Worm (Caenorhabditis elegans) whole organism, young adult: ENCODE measurements around the gene F57C7.4.

Experiments used
- C06A6.2 ChIP-seq: fragments of 200-800 bp; sonication (Bioruptor generic); conservative IDR thresholded peaks from 2 replicates; pipeline ENCODE4 v1.3.6; 2022; ENCODE audit warnings: missing genetic modification characterization, missing compliant biosample characterization
- F23B12.7 ChIP-seq: sonication (generic microtip); optimal IDR thresholded peaks from 2 replicates; lab custom pipeline; 2017; ENCODE audit warnings: missing genetic modification characterization, mild to moderate bottlenecking, missing compliant biosample characterization, antibody characterized with exemption, moderate library complexity; ENCODE audit not compliant: insufficient read depth
- F33H1.4 ChIP-seq: fragments of 200-800 bp; sonication (Bioruptor generic); IDR thresholded peaks from 2 replicates; pipeline ENCODE4 v1.3.6; 2022; ENCODE audit warnings: missing genetic modification reagents, missing genetic modification characterization, missing compliant biosample characterization
- F39B2.1 ChIP-seq: fragments of 200-800 bp; sonication (Bioruptor generic); IDR thresholded peaks from 2 replicates; pipeline ENCODE4 v1.3.6; 2022; ENCODE audit warnings: missing genetic modification reagents, missing genetic modification characterization, missing compliant biosample characterization
- K12H6.12 ChIP-seq: fragments of 200-800 bp; sonication (Bioruptor generic); optimal IDR thresholded peaks from 2 replicates; lab custom pipeline; 2018; ENCODE audit warnings: mild to moderate bottlenecking, missing genetic modification characterization, missing compliant biosample characterization
- T26A5.8 ChIP-seq: sonication (generic microtip); optimal IDR thresholded peaks from 2 replicates; lab custom pipeline; 2016; ENCODE audit warnings: missing genetic modification characterization, missing compliant biosample characterization
- Y56A3A.18 ChIP-seq: fragments of 200-800 bp; sonication (Bioruptor generic); IDR thresholded peaks from 2 replicates; pipeline ENCODE4 v1.3.6; 2022; ENCODE audit warnings: missing genetic modification reagents, missing genetic modification characterization, missing compliant biosample characterization
- ZK185.1 ChIP-seq: sonication (generic microtip); optimal IDR thresholded peaks from 2 replicates; lab custom pipeline; 2016; ENCODE audit warnings: mild to moderate bottlenecking, missing genetic modification characterization, missing compliant biosample characterization; ENCODE audit not compliant: poor library complexity, severe bottlenecking
- attf-6 ChIP-seq: fragments of 200-800 bp; sonication (Bioruptor generic); IDR thresholded peaks from 2 replicates; pipeline ENCODE4 v1.3.6; 2022; ENCODE audit warnings: missing genetic modification reagents, missing genetic modification characterization, missing compliant biosample characterization
- ceh-27 ChIP-seq: fragments of 200-800 bp; sonication (Bioruptor generic); optimal IDR thresholded peaks from 2 replicates; lab custom pipeline; 2018; ENCODE audit warnings: mild to moderate bottlenecking, missing genetic modification characterization, moderate library complexity, missing compliant biosample characterization
- chd-7 ChIP-seq: sonication (generic microtip); optimal IDR thresholded peaks from 2 replicates; lab custom pipeline; 2016; ENCODE audit warnings: mild to moderate bottlenecking, missing genetic modification characterization, moderate library complexity, missing compliant biosample characterization
- ekl-4 ChIP-seq: fragments of 200-800 bp; sonication (Bioruptor generic); IDR thresholded peaks from 2 replicates; pipeline ENCODE4 v1.3.6; 2022; ENCODE audit warnings: missing genetic modification reagents, missing genetic modification characterization, missing compliant biosample characterization
- hmg-20 ChIP-seq: fragments of 200-800 bp; sonication (Bioruptor generic); IDR thresholded peaks from 2 replicates; pipeline ENCODE4 v1.3.6; 2022; ENCODE audit warnings: missing genetic modification reagents, missing genetic modification characterization, missing compliant biosample characterization
- lag-1 ChIP-seq: fragments of 200-800 bp; sonication (Bioruptor generic); IDR thresholded peaks from 2 replicates; pipeline ENCODE4 v1.3.6; 2022; ENCODE audit warnings: missing genetic modification reagents, missing genetic modification characterization, missing compliant biosample characterization
- let-526 ChIP-seq: fragments of 200-800 bp; sonication (Bioruptor generic); IDR thresholded peaks from 2 replicates; pipeline ENCODE4 v1.3.6; 2022; ENCODE audit warnings: missing genetic modification reagents, missing genetic modification characterization, missing compliant biosample characterization
- lir-1 ChIP-seq: fragments of 200-800 bp; sonication (Bioruptor generic); conservative IDR thresholded peaks from 2 replicates; pipeline ENCODE4 v1.3.6; 2022; ENCODE audit warnings: missing genetic modification reagents, missing genetic modification characterization, missing compliant biosample characterization
- madf-10 ChIP-seq: sonication (generic microtip); optimal IDR thresholded peaks from 2 replicates; lab custom pipeline; 2016; ENCODE audit warnings: mild to moderate bottlenecking, missing genetic modification characterization, missing compliant biosample characterization
- madf-8 ChIP-seq: fragments of 200-800 bp; sonication (Bioruptor generic); conservative IDR thresholded peaks from 2 replicates; pipeline ENCODE4 v1.3.6; 2022; ENCODE audit warnings: missing genetic modification reagents, missing genetic modification characterization, missing compliant biosample characterization
- mcd-1 ChIP-seq: fragments of 200-800 bp; sonication (Bioruptor generic); IDR thresholded peaks from 2 replicates; pipeline ENCODE4 v1.3.6; 2022; ENCODE audit warnings: missing genetic modification reagents, missing genetic modification characterization, missing compliant biosample characterization
- mxl-1 ChIP-seq: sonication (generic microtip); optimal IDR thresholded peaks from 2 replicates; lab custom pipeline; 2016; ENCODE audit warnings: missing genetic modification characterization, missing compliant biosample characterization
- nfya-2 ChIP-seq: fragments of 200-800 bp; sonication (Bioruptor generic); IDR thresholded peaks from 2 replicates; pipeline ENCODE4 v1.3.6; 2022; ENCODE audit warnings: missing genetic modification reagents, missing genetic modification characterization, missing compliant biosample characterization
- nhr-179 ChIP-seq: sonication (generic microtip); optimal IDR thresholded peaks from 2 replicates; lab custom pipeline; 2016; ENCODE audit warnings: mild to moderate bottlenecking, missing genetic modification characterization, missing compliant biosample characterization
- repo-1 ChIP-seq: sonication (generic microtip); optimal IDR thresholded peaks from 2 replicates; lab custom pipeline; 2017; ENCODE audit warnings: mild to moderate bottlenecking, missing genetic modification characterization, missing compliant biosample characterization
- rpc-1 ChIP-seq, 2 experiments: fragments of 150-350 bp in 1 of 2; sonication (generic microtip) in 1 of 2; optimal IDR thresholded peaks; 2 replicates each; lab custom pipeline; 2014 to 2018; ENCODE audit warnings: missing biosample characterization in 1 of 2, missing genetic modification characterization in 1 of 2, missing genetic modification reagents in 1 of 2, missing genotype in 1 of 2
- sdz-38 ChIP-seq: sonication (generic microtip); optimal IDR thresholded peaks from 2 replicates; lab custom pipeline; 2016; ENCODE audit warnings: missing genotype, missing genetic modification characterization, missing compliant biosample characterization
- sea-2 ChIP-seq: fragments of 200-800 bp; sonication (Bioruptor generic); IDR thresholded peaks from 2 replicates; pipeline ENCODE4 v1.3.6; 2022; ENCODE audit warnings: missing genetic modification characterization, missing compliant biosample characterization
- snpc-1.1 ChIP-seq: sonication (generic microtip); optimal IDR thresholded peaks from 2 replicates; lab custom pipeline; 2017; ENCODE audit warnings: missing genetic modification characterization, mild to moderate bottlenecking, missing compliant biosample characterization, antibody characterized with exemption, moderate library complexity, missing genotype, missing genetic modification reagents; ENCODE audit not compliant: insufficient read depth
- sptf-2 ChIP-seq: fragments of 200-800 bp; sonication (Bioruptor generic); optimal IDR thresholded peaks from 2 replicates; lab custom pipeline; 2018; ENCODE audit warnings: mild to moderate bottlenecking, missing genetic modification characterization, missing compliant biosample characterization
- zfh-2 ChIP-seq: fragments of 200-800 bp; sonication (Bioruptor generic); conservative IDR thresholded peaks from 2 replicates; pipeline ENCODE4 v1.3.6; 2022; ENCODE audit warnings: missing genetic modification reagents, missing genetic modification characterization, missing compliant biosample characterization
- ztf-28 ChIP-seq: fragments of 200-800 bp; sonication (Bioruptor generic); IDR thresholded peaks from 2 replicates; pipeline ENCODE4 v1.3.6; 2022; ENCODE audit warnings: missing genetic modification reagents, missing genetic modification characterization, missing compliant biosample characterization
- ztf-6 ChIP-seq: fragments of 200-800 bp; sonication (Bioruptor generic); IDR thresholded peaks from 2 replicates; pipeline ENCODE4 v1.3.6; 2022; ENCODE audit warnings: missing genetic modification reagents, missing genetic modification characterization, missing compliant biosample characterization

The F57C7.4 gene

DNA sequence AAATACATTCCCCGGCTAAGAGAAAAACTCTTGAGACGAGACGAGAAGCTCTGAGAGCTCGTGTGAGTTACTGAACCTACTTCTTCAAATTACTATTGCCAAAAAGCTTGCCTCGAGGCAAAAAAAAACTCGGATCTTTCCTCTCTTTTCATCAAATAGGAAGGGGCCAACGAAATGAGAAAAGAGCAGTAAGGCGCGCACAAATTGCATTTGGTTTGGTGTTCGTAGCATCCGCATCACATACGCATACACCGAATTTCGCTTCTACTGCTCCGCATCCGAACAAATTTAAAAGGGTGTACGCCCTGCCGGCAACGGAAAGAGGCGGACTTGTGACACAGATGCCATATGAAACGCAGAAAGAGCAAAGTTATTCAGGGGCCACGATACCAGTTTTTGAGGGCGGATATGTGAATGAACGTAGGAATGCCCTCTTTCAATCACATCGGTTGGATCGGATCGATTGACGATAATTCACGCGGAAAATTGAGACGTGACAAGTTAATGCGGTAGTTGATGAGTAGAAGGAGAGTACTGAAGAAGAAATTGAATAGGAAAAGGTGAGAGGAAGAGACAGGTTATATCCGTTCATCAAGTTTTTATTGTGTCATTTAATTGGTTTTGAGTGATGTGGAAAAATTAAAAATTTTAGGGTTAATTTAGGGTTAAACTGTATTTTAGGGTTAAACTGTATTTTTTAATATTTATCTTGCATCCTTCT is 5.5 kb upstream of the F57C7.4 start:
- TF ChIP-seq chd-7 (tag; lab: Kevin White, UChicago) (no peak), F39B2.1 (GFP tag; lab: Robert Waterston, UW) (no peak), mxl-1 (tag; lab: Kevin White, UChicago) (no peak), nfya-2 (GFP tag; lab: Robert Waterston, UW) (no peak), hmg-20 (no peak), lag-1 (GFP tag; lab: Robert Waterston, UW) (no peak), snpc-1.1 (tag; lab: Kevin White, UChicago) (no peak), C06A6.2 (GFP tag; lab: Robert Waterston, UW) (no peak), T26A5.8 (tag; lab: Kevin White, UChicago) (no peak), K12H6.12 (tag; lab: Kevin White, UChicago) (no peak), repo-1 (no peak), ztf-28 (GFP tag; lab: Robert Waterston, UW) (no peak)

DNA sequence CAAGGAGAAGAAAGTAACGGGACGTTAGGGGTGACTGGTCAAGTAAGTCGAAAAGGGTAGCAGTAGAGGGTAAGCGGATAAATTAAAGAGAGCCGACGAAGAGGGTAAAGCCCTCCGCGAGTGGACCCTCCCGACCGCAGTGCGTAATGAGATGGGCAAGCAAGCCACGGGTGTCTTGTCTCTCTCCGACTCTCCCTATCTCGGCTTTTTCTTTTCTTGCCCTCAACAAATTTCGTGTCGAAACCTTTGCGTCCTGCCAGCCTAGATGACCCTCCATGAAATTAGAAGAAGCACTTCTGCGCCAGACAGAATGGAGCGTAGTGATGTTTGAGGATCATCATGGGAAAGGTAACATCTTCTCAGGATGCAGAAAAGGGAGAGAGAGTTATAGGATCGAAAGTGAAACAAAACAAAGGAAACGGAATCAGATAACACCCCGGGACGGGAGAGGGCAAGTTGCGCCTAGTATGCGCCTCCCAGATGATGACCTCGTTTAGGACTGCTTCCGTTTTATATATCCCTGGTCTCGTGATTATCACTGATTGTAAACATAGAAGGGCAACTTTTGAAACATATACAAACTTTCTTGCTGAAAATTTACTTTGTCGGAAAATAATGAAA is 4.5 kb upstream of the F57C7.4 start:
- TF ChIP-seq zfh-2 (GFP tag; lab: Robert Waterston, UW) = peak; percentile 80
- no peak for TF ChIP-seq F39B2.1 (GFP tag; lab: Robert Waterston, UW)
- 0 out of 2 replicates have a peak, but pooled peaks have one; percentile 19 for TF ChIP-seq ekl-4
- TF ChIP-seq Y56A3A.18 (GFP tag; lab: Robert Waterston, UW) = 0 out of 2 replicates have a peak, but pooled peaks have one; percentile 21

DNA sequence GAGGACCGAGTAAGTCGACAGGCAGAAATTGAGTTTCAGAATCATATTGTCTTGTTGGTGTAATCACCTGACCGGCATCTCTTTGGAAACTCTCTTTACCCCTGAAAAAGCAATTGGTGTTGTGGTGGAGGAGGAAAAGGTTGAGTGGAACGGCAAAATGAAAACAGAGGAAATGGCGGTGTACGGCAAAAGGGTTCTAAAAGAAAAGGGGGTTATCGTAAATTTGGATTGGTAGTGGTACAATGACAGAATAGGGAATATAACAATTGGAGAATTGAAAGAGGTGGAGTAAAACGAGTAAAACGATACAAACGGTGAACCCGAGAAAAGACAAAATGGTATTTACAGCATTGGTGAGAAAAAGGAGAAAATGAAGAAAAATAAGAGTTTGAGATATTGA is 3.9 kb upstream of the F57C7.4 start, which contains the start of gene sdn-1:
Gene sdn-1 (minus strand): TSS at position 101 of the 400 bp plus-strand sequence.
- TF ChIP-seq rpc-1 (optimal IDR thresholded peaks at IDR 0.05; lab: Kevin White, UChicago) (no peak), rpc-1 (tag; optimal IDR thresholded peaks at IDR 0.05; lab: Kevin White, UChicago) (no peak), let-526 (no peak), lir-1 (no peak), madf-8 (GFP tag; lab: Robert Waterston, UW) (no peak), ztf-6 (no peak), attf-6 (GFP tag; lab: Robert Waterston, UW) (no peak), madf-10 (tag; lab: Kevin White, UChicago) (no peak), ZK185.1 (tag; lab: Kevin White, UChicago) (no peak), sdz-38 (tag; lab: Kevin White, UChicago) (no peak)

DNA sequence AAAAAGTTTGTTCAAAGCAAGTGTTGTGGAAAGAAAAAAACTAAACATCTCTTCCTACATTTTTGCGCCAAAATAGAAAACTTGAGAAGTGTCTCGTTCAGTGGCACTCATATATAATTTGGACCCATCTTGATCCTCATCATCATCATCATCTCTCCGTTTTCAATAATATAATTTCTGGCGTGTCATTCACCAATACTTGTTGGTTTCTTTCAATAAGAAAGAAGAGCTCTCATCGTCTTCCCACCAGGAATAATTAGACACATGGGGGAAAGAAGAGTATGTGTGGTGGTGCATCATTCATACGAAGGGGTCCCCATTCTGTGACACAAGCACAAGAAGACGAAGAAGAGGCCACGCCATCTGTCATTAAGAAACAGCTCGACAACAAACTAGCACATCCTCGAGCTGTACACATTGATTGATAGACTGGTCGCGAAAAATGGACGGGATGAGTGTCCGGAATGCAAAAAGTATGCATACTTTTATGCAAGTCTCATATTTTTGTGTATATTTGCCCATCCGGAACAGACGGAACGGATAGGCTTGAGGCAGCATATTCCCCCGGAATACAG is 1.9 kb upstream of the F57C7.4 start:
- TF ChIP-seq ceh-27 = peak; percentile 25
- no peak for TF ChIP-seq hmg-20
- no peak for TF ChIP-seq mcd-1 (GFP tag; lab: Robert Waterston, UW)

DNA sequence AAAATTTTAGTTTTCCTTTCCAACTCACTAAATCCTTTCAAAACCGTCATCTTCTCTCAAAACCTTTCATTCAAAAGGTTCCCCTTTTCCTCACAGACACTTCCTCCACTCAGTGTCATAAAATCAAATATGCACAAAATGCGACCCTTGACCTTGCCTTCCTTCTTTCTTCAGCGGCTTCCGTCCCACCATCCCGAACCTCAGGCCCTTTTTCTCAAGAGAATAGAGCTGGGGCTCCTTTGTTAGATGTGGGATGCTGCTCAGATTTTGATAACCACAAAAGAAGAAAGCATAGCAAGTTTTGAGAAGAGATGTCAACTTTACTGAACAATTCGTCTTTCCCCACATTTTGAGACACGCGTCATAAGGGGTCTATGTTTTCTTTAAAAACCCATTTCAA is 1.4 kb upstream of the F57C7.4 start:
- TF ChIP-seq F23B12.7 (tag; lab: Kevin White, UChicago) (no peak), nhr-179 (no peak), sea-2 (GFP tag; lab: Robert Waterston, UW) (no peak), nfya-2 (GFP tag; lab: Robert Waterston, UW) (no peak), F33H1.4 (GFP tag; lab: Robert Waterston, UW) (no peak), sptf-2 (GFP tag; lab: Kevin White, UChicago) (no peak)
